Worm (Caenorhabditis elegans): ENCODE results near the gene Y47D3A.13.

The Y47D3A.13 gene

ce11 chrIII:11188132-11188531 is 35.8 kb downstream of the Y47D3A.13 start:
- TF ChIP-seq dox-1 (GFP tag; IDR thresholded peaks at IDR 0.05) (0 out of 2 replicates have a peak, but pooled peaks have one; percentile 19), ceh-91 (GFP tag; IDR thresholded peaks at IDR 0.05) (no peak), nhr-80 (tag; optimal IDR thresholded peaks at IDR 0.05) (peak; percentile 72), hrde-1 (tag; optimal IDR thresholded peaks at IDR 0.05; ENCODE audit: borderline replicate concordance) (no peak), egrh-3 (GFP tag; IDR thresholded peaks at IDR 0.05) (0 out of 2 replicates have a peak, but pooled peaks have one; percentile 11), snpc-4 (GFP tag; optimal IDR thresholded peaks at IDR 0.05) (no peak), snpc-4 (tag; optimal IDR thresholded peaks at IDR 0.05) (no peak), zfh-2 (GFP tag; conservative IDR thresholded peaks at IDR 0.05) (0 out of 2 replicates have a peak, but pooled peaks have one; percentile 13)

ce11 chrIII:11185483-11186115 is 38.3 kb downstream of the Y47D3A.13 start:
- TF ChIP-seq lin-26 (GFP tag; IDR thresholded peaks at IDR 0.05) (no peak), ztf-3 (GFP tag; optimal IDR thresholded peaks at IDR 0.05) (no peak), mes-4 (tag; optimal IDR thresholded peaks at IDR 0.05) (no peak), ceh-27 (GFP tag; optimal IDR thresholded peaks at IDR 0.05) (peak; percentile 54), B0035.1 (tag; optimal IDR thresholded peaks at IDR 0.05) (no peak), nhr-179 (tag; optimal IDR thresholded peaks at IDR 0.05) (no peak), egl-44 (GFP tag; IDR thresholded peaks at IDR 0.05) (0 out of 2 replicates have a peak, but pooled peaks have one; percentile 11), repo-1 (tag; optimal IDR thresholded peaks at IDR 0.05) (no peak), ceh-91 (GFP tag; IDR thresholded peaks at IDR 0.05) (no peak), hlh-12 (tag; optimal IDR thresholded peaks at IDR 0.05) (no peak), ekl-4 (GFP tag; IDR thresholded peaks at IDR 0.05) (0 out of 2 replicates have a peak, but pooled peaks have one; percentile 39), dpl-1 (GFP tag; optimal IDR thresholded peaks at IDR 0.05) (no peak), T07F8.4 (tag; optimal IDR thresholded peaks at IDR 0.05) (no peak), fkh-3 (tag; optimal IDR thresholded peaks at IDR 0.05) (no peak), ceh-58 (GFP tag; IDR thresholded peaks at IDR 0.05) (no peak), lsy-27 (tag; optimal IDR thresholded peaks at IDR 0.05; ENCODE audit: borderline replicate concordance, insufficient read depth) (no peak), nhr-80 (tag; optimal IDR thresholded peaks at IDR 0.05) (peak; percentile 80), egl-18 (GFP tag; IDR thresholded peaks at IDR 0.05) (no peak), attf-5 (GFP tag; optimal IDR thresholded peaks at IDR 0.05) (peak; percentile 30), bed-2 (GFP tag; IDR thresholded peaks at IDR 0.05) (no peak), die-1 (tag; optimal IDR thresholded peaks at IDR 0.05) (no peak), athp-1 (tag; optimal IDR thresholded peaks at IDR 0.05) (no peak), tbp1 (GFP tag; optimal IDR thresholded peaks at IDR 0.05) (no peak), B0019.2 (GFP tag; conservative IDR thresholded peaks at IDR 0.05) (no peak), sea-2 (GFP tag; IDR thresholded peaks at IDR 0.05) (no peak), bed-1 (GFP tag; IDR thresholded peaks at IDR 0.05) (no peak), unc-62 (GFP tag; optimal IDR thresholded peaks at IDR 0.05) (no peak), K11D2.4 (GFP tag; IDR thresholded peaks at IDR 0.05) (no peak), Y53G8AR.9 (GFP tag; conservative IDR thresholded peaks at IDR 0.05) (no peak), F23B12.7 (tag; optimal IDR thresholded peaks at IDR 0.05; ENCODE audit: insufficient read depth) (no peak), nhr-27 (tag; optimal IDR thresholded peaks at IDR 0.05) (peak; percentile 38), B0336.3 (GFP tag; IDR thresholded peaks at IDR 0.05) (0 out of 2 replicates have a peak, but pooled peaks have one; percentile 15), attf-6 (GFP tag; IDR thresholded peaks at IDR 0.05) (no peak), cebp-2 (GFP tag; IDR thresholded peaks at IDR 0.05) (peak; percentile 66; the same call in 1 of the 2 replicates), cebp-1 (GFP tag; IDR thresholded peaks at IDR 0.05) (no peak), cebp-1 (tag; optimal IDR thresholded peaks at IDR 0.05) (peak; percentile 55), F33H1.4 (GFP tag; IDR thresholded peaks at IDR 0.05) (no peak), F10E7.11 (tag; optimal IDR thresholded peaks at IDR 0.05) (no peak), nfya-2 (GFP tag; IDR thresholded peaks at IDR 0.05) (no peak), F55B11.4 (tag; optimal IDR thresholded peaks at IDR 0.05; ENCODE audit: borderline replicate concordance, insufficient read depth) (no peak), Y53F4B.3 (GFP tag; IDR thresholded peaks at IDR 0.05) (no peak)

Measured in whole organism, young adult.